Worm (Caenorhabditis elegans) whole organism, L1 larva: Measurements from ENCODE around the gene srx-33.

Source experiments
- C04F5.9 ChIP-seq: sonication (generic microtip); optimal IDR thresholded peaks from 2 replicates; lab custom pipeline; 2016; ENCODE audit warnings: missing genetic modification characterization, missing compliant biosample characterization
- F16B12.6 ChIP-seq: fragments of 150-350 bp; optimal IDR thresholded peaks from 2 replicates; lab custom pipeline; 2014; ENCODE audit warnings: missing biosample characterization, missing genetic modification characterization
- Y116A8C.19 ChIP-seq: sonication (generic microtip); optimal IDR thresholded peaks from 2 replicates; lab custom pipeline; 2016; ENCODE audit warnings: missing compliant biosample characterization, missing genetic modification characterization, borderline replicate concordance
- alr-1 ChIP-seq: fragments of 200-800 bp; sonication (Bioruptor generic); optimal IDR thresholded peaks from 2 replicates; lab custom pipeline; 2018; ENCODE audit warnings: borderline replicate concordance, mild to moderate bottlenecking, missing genetic modification characterization, missing compliant biosample characterization
- ceh-63 ChIP-seq: fragments of 200-800 bp; sonication (Bioruptor generic); optimal IDR thresholded peaks from 2 replicates; lab custom pipeline; 2018; ENCODE audit warnings: mild to moderate bottlenecking, missing genetic modification characterization, missing compliant biosample characterization
- ceh-8 ChIP-seq: fragments of 200-800 bp; sonication (Bioruptor generic); optimal IDR thresholded peaks from 2 replicates; lab custom pipeline; 2018; ENCODE audit warnings: mild to moderate bottlenecking, missing genetic modification characterization, moderate library complexity, missing compliant biosample characterization
- ceh-82 ChIP-seq, 3 experiments: fragments of 150-350 bp in 1 of 3; sonication (generic microtip) in 2 of 3; optimal IDR thresholded peaks; 2 replicates each; lab custom pipeline; 2014 to 2017; ENCODE audit warnings: missing biosample characterization in 3 of 3, missing genetic modification characterization in 3 of 3
- ceh-90 ChIP-seq: sonication (generic microtip); optimal IDR thresholded peaks from 2 replicates; lab custom pipeline; 2016; ENCODE audit warnings: missing genetic modification characterization, missing compliant biosample characterization
- dsc-1 ChIP-seq: sonication (generic microtip); optimal IDR thresholded peaks from 2 replicates; lab custom pipeline; 2016; ENCODE audit warnings: mild to moderate bottlenecking, missing genetic modification characterization, missing compliant biosample characterization
- efl-1 ChIP-seq, 4 experiments: fragments of 150-350 bp; optimal IDR thresholded peaks in 3 of 4; peaks in 1 of 4; 1 replicate in 1 of 4; 2 replicates in 3 of 4; lab custom pipeline; 2014; ENCODE audit warnings: missing biosample characterization in 2 of 4, missing genetic modification characterization in 2 of 4, missing genetic modification reagents in 2 of 4
- efl-3 ChIP-seq: fragments of 200-800 bp; sonication (Bioruptor generic); optimal IDR thresholded peaks from 2 replicates; lab custom pipeline; 2018; ENCODE audit warnings: mild to moderate bottlenecking, missing genetic modification characterization, missing compliant biosample characterization
- egl-27 ChIP-seq, 2 experiments: fragments of 150-350 bp in 1 of 2; sonication (generic microtip); optimal IDR thresholded peaks; 3 replicates each; lab custom pipeline; 2017 to 2018; ENCODE audit warnings: missing biosample characterization in 2 of 2, missing genetic modification characterization in 2 of 2, missing genetic modification reagents in 2 of 2
- elt-3 ChIP-seq, 6 experiments: fragments of 150-350 bp in 1 of 6; sonication (generic microtip); optimal IDR thresholded peaks; 2 replicates each; lab custom pipeline; 2017 to 2018; ENCODE audit warnings: missing biosample characterization in 6 of 6, missing genetic modification characterization in 6 of 6, inconsistent platforms in 1 of 6
- fkh-8 ChIP-seq: sonication (generic microtip); optimal IDR thresholded peaks from 2 replicates; lab custom pipeline; 2016; ENCODE audit warnings: mild to moderate bottlenecking, missing genetic modification characterization, missing compliant biosample characterization
- fos-1 ChIP-seq: fragments of 150-350 bp; optimal IDR thresholded peaks from 2 replicates; lab custom pipeline; 2014; ENCODE audit warnings: missing biosample characterization, missing genetic modification characterization
- hlh-4 ChIP-seq: sonication (generic microtip); optimal IDR thresholded peaks from 2 replicates; lab custom pipeline; 2016; ENCODE audit warnings: mild to moderate bottlenecking, missing genetic modification characterization, missing compliant biosample characterization
- hpl-2 ChIP-seq: fragments of 150-350 bp; optimal IDR thresholded peaks from 2 replicates; lab custom pipeline; 2014; ENCODE audit warnings: missing biosample characterization, missing genetic modification reagents, missing genetic modification characterization
- irx-1 ChIP-seq: sonication (generic microtip); optimal IDR thresholded peaks from 2 replicates; lab custom pipeline; 2016; ENCODE audit warnings: missing genetic modification characterization, missing compliant biosample characterization
- jun-1 ChIP-seq: fragments of 150-350 bp; optimal IDR thresholded peaks from 2 replicates; lab custom pipeline; 2014; ENCODE audit warnings: missing biosample characterization, missing genetic modification reagents, missing genetic modification characterization
- lin-13 ChIP-seq: fragments of 150-350 bp; optimal IDR thresholded peaks from 2 replicates; lab custom pipeline; 2014; ENCODE audit warnings: missing biosample characterization, missing genetic modification reagents, missing genetic modification characterization
- lin-14 ChIP-seq: fragments of 200-800 bp; sonication (Bioruptor generic); optimal IDR thresholded peaks from 2 replicates; lab custom pipeline; 2018; ENCODE audit warnings: mild to moderate bottlenecking, missing genetic modification characterization, moderate library complexity, missing compliant biosample characterization
- lin-39 ChIP-seq: fragments of 150-350 bp; optimal IDR thresholded peaks from 2 replicates; lab custom pipeline; 2014; ENCODE audit warnings: missing biosample characterization, missing genetic modification reagents, missing genetic modification characterization
- lir-3 ChIP-seq: sonication (generic microtip); optimal IDR thresholded peaks from 2 replicates; lab custom pipeline; 2016; ENCODE audit warnings: mild to moderate bottlenecking, missing genetic modification characterization, moderate library complexity, missing compliant biosample characterization; ENCODE audit not compliant: poor library complexity
- mab-9 ChIP-seq: fragments of 200-800 bp; sonication (Bioruptor generic); IDR thresholded peaks from 2 replicates; pipeline ENCODE4 v1.3.6; 2022; ENCODE audit warnings: missing genetic modification reagents, missing genetic modification characterization, missing compliant biosample characterization
- mdl-1 ChIP-seq, 2 experiments: fragments of 150-350 bp; optimal IDR thresholded peaks; 2 replicates each; lab custom pipeline; 2014 to 2017; ENCODE audit warnings: missing biosample characterization in 2 of 2, missing genetic modification characterization in 2 of 2, inconsistent platforms in 1 of 2
- mep-1 ChIP-seq: fragments of 150-350 bp; optimal IDR thresholded peaks from 2 replicates; lab custom pipeline; 2014; ENCODE audit warnings: missing biosample characterization, missing genetic modification characterization
- nhr-20 ChIP-seq: sonication (generic microtip); optimal IDR thresholded peaks from 2 replicates; lab custom pipeline; 2016; ENCODE audit warnings: mild to moderate bottlenecking, missing genetic modification characterization, missing compliant biosample characterization
- nhr-237 ChIP-seq: fragments of 150-350 bp; optimal IDR thresholded peaks from 2 replicates; lab custom pipeline; 2014; ENCODE audit warnings: missing biosample characterization, missing genetic modification characterization
- nhr-47 ChIP-seq: sonication (generic microtip); optimal IDR thresholded peaks from 2 replicates; lab custom pipeline; 2016; ENCODE audit warnings: mild to moderate bottlenecking, missing genetic modification characterization, moderate library complexity, missing compliant biosample characterization
- nhr-71 ChIP-seq: sonication (generic microtip); optimal IDR thresholded peaks from 2 replicates; lab custom pipeline; 2016; ENCODE audit warnings: mild to moderate bottlenecking, missing genetic modification characterization, moderate library complexity, missing compliant biosample characterization
- nhr-77 ChIP-seq: fragments of 150-350 bp; optimal IDR thresholded peaks from 2 replicates; lab custom pipeline; 2014; ENCODE audit warnings: missing biosample characterization, missing genetic modification characterization
- pax-3 ChIP-seq: fragments of 200-800 bp; sonication (Bioruptor generic); optimal IDR thresholded peaks from 2 replicates; lab custom pipeline; 2018; ENCODE audit warnings: mild to moderate bottlenecking, missing genetic modification characterization, moderate library complexity, missing compliant biosample characterization
- rnt-1 ChIP-seq: sonication (generic microtip); optimal IDR thresholded peaks from 2 replicates; lab custom pipeline; 2016; ENCODE audit warnings: mild to moderate bottlenecking, missing genetic modification characterization, moderate library complexity, missing compliant biosample characterization
- skn-1 ChIP-seq: fragments of 150-350 bp; optimal IDR thresholded peaks from 2 replicates; lab custom pipeline; 2014; ENCODE audit warnings: missing biosample characterization, missing genetic modification characterization
- snpc-4 ChIP-seq: fragments of 150-350 bp; optimal IDR thresholded peaks from 2 replicates; lab custom pipeline; 2014; ENCODE audit warnings: missing biosample characterization, missing genetic modification characterization
- snu-23 ChIP-seq: sonication (generic microtip); optimal IDR thresholded peaks from 2 replicates; lab custom pipeline; 2016; ENCODE audit warnings: missing genetic modification characterization, missing compliant biosample characterization
- sox-4 ChIP-seq: sonication (generic microtip); optimal IDR thresholded peaks from 2 replicates; lab custom pipeline; 2016; ENCODE audit warnings: missing genetic modification characterization, missing compliant biosample characterization
- sptf-1 ChIP-seq: fragments of 150-350 bp; optimal IDR thresholded peaks from 2 replicates; lab custom pipeline; 2014; ENCODE audit warnings: missing biosample characterization, missing genetic modification characterization
- swsn-7 ChIP-seq: sonication (generic microtip); optimal IDR thresholded peaks from 2 replicates; lab custom pipeline; 2016; ENCODE audit warnings: missing genetic modification characterization, missing compliant biosample characterization
- tbx-2 ChIP-seq: sonication (generic microtip); optimal IDR thresholded peaks from 2 replicates; lab custom pipeline; 2016; ENCODE audit warnings: missing genetic modification characterization, missing compliant biosample characterization
- tlp-1 ChIP-seq: fragments of 150-350 bp; optimal IDR thresholded peaks from 2 replicates; lab custom pipeline; 2014; ENCODE audit warnings: missing biosample characterization, missing genetic modification characterization
- unc-86 ChIP-seq: sonication (generic microtip); optimal IDR thresholded peaks from 2 replicates; lab custom pipeline; 2016; ENCODE audit warnings: missing genetic modification characterization, missing compliant biosample characterization
- xbp-1 ChIP-seq: sonication (generic microtip); optimal IDR thresholded peaks from 2 replicates; lab custom pipeline; 2016; ENCODE audit warnings: missing genetic modification characterization, missing compliant biosample characterization
- ztf-4 ChIP-seq: fragments of 150-350 bp; optimal IDR thresholded peaks from 2 replicates; lab custom pipeline; 2014; ENCODE audit warnings: missing biosample characterization, missing genetic modification characterization

The srx-33 gene

ce11 chrV:7084612-7085139 is 34.0 kb downstream of the srx-33 start, which contains the start of gene mys-1 (continued):
- TF ChIP-seq skn-1 (tag; lab: Kevin White, UChicago) (peak; percentile 47), elt-3 (tag; optimal IDR thresholded peaks at IDR 0.05; lab: Kevin White, UChicago) (no peak), mdl-1 (tag; optimal IDR thresholded peaks at IDR 0.05; lab: Kevin White, UChicago) (peak in 1 of 2 experiments; percentile 21), hlh-4 (no peak), swsn-7 (tag; lab: Kevin White, UChicago) (peak; percentile 69)
- TF ChIP-seq, all 84 proteins: peak for 43

ce11 chrV:7079388-7079787 is 39.3 kb downstream of the srx-33 start:
- no peak for TF ChIP-seq lin-14 (GFP tag; lab: Kevin White, UChicago)
- TF ChIP-seq nhr-20 (tag; lab: Kevin White, UChicago), result no peak
- no peak for TF ChIP-seq ceh-8 (GFP tag; lab: Kevin White, UChicago)
- no peak for TF ChIP-seq sptf-1 (tag; lab: Kevin White, UChicago)
- TF ChIP-seq nhr-237 (tag; lab: Kevin White, UChicago), result no peak
- no peak for TF ChIP-seq rnt-1 (tag; lab: Kevin White, UChicago)
- TF ChIP-seq xbp-1 (tag; lab: Kevin White, UChicago), result no peak
- TF ChIP-seq efl-1 (optimal IDR thresholded peaks at IDR 0.05; lab: Kevin White, UChicago), result no peak
- TF ChIP-seq efl-1 (GFP tag; optimal IDR thresholded peaks at IDR 0.05 in 1 of 2; lab: Kevin White, UChicago), result no peak
- TF ChIP-seq ceh-63 (GFP tag; lab: Kevin White, UChicago), result no peak
- no peak for TF ChIP-seq snpc-4
- TF ChIP-seq egl-27 (tag; optimal IDR thresholded peaks at IDR 0.05; lab: Kevin White, UChicago), result no peak
- no peak for TF ChIP-seq hpl-2 (GFP tag; lab: Kevin White, UChicago)

ce11 chrV:7078765-7079164 is 39.9 kb downstream of the srx-33 start:
- TF ChIP-seq efl-1 (optimal IDR thresholded peaks at IDR 0.05; lab: Kevin White, UChicago) (no peak), efl-1 (GFP tag; optimal IDR thresholded peaks at IDR 0.05 in 1 of 2; lab: Kevin White, UChicago) (no peak), nhr-237 (tag; lab: Kevin White, UChicago) (no peak), F16B12.6 (tag; lab: Kevin White, UChicago) (no peak), alr-1 (tag; lab: Kevin White, UChicago) (no peak), efl-3 (GFP tag; lab: Kevin White, UChicago) (no peak), pax-3 (tag; lab: Kevin White, UChicago) (no peak), ceh-8 (GFP tag; lab: Kevin White, UChicago) (no peak), C04F5.9 (tag; lab: Kevin White, UChicago) (no peak), mab-9 (no peak), dsc-1 (tag; lab: Kevin White, UChicago) (no peak), jun-1 (tag; lab: Kevin White, UChicago) (no peak), fkh-8 (no peak)

ce11 chrV:7076161-7076560 is 42.5 kb downstream of the srx-33 start:
- no peak for TF ChIP-seq efl-1 (optimal IDR thresholded peaks at IDR 0.05; lab: Kevin White, UChicago)
- TF ChIP-seq efl-1 (GFP tag; optimal IDR thresholded peaks at IDR 0.05 in 1 of 2; lab: Kevin White, UChicago), result peak in 1 of 2 experiments; percentile 88
- TF ChIP-seq efl-3 (GFP tag; lab: Kevin White, UChicago), result no peak
- TF ChIP-seq lir-3 (tag; lab: Kevin White, UChicago), result no peak
- TF ChIP-seq lin-39 (tag; lab: Kevin White, UChicago), result no peak
- TF ChIP-seq ceh-82 (tag; optimal IDR thresholded peaks at IDR 0.05; lab: Kevin White, UChicago), result no peak
- no peak for TF ChIP-seq C04F5.9 (tag; lab: Kevin White, UChicago)
- TF ChIP-seq nhr-20 (tag; lab: Kevin White, UChicago), result no peak
- TF ChIP-seq nhr-71 (tag; lab: Kevin White, UChicago), result peak; percentile 12
- no peak for TF ChIP-seq irx-1
- TF ChIP-seq nhr-47 (tag; lab: Kevin White, UChicago), result no peak
- TF ChIP-seq tbx-2 (tag; lab: Kevin White, UChicago), result no peak
- no peak for TF ChIP-seq sox-4 (tag; lab: Kevin White, UChicago)
- no peak for TF ChIP-seq fos-1
- no peak for TF ChIP-seq snu-23 (GFP tag; lab: Kevin White, UChicago)
- TF ChIP-seq snpc-4, result no peak
- no peak for TF ChIP-seq nhr-77 (tag; lab: Kevin White, UChicago)
- no peak for TF ChIP-seq ceh-90 (tag; lab: Kevin White, UChicago)
- TF ChIP-seq unc-86 (tag; lab: Kevin White, UChicago), result no peak
- no peak for TF ChIP-seq ztf-4 (tag; lab: Kevin White, UChicago)
- no peak for TF ChIP-seq egl-27 (tag; optimal IDR thresholded peaks at IDR 0.05; lab: Kevin White, UChicago)
- TF ChIP-seq hpl-2 (GFP tag; lab: Kevin White, UChicago), result no peak
- TF ChIP-seq lin-13 (GFP tag; lab: Kevin White, UChicago), result no peak
- no peak for TF ChIP-seq dsc-1 (tag; lab: Kevin White, UChicago)
- no peak for TF ChIP-seq Y116A8C.19
- no peak for TF ChIP-seq mep-1 (tag; lab: Kevin White, UChicago)
- peak; percentile 13 for TF ChIP-seq jun-1 (tag; lab: Kevin White, UChicago)
- no peak for TF ChIP-seq tlp-1 (tag; lab: Kevin White, UChicago)
